Worm (Caenorhabditis elegans): ENCODE results near the gene C33H5.1.

ce11 chrIV:7790151-7790691 lies 18.5 kb upstream of the C33H5.1 start:
- TF ChIP-seq Y95B8A.8 (GFP tag; IDR thresholded peaks at IDR 0.05) (no peak), F23B12.7 (tag; optimal IDR thresholded peaks at IDR 0.05; ENCODE audit: insufficient read depth) (no peak), Y67H2A.10 (GFP tag; conservative IDR thresholded peaks at IDR 0.05) (no peak), pha-4 (tag; optimal IDR thresholded peaks at IDR 0.05) (no peak), unc-62 (GFP tag; optimal IDR thresholded peaks at IDR 0.05) (no peak), gei-17 (GFP tag; optimal IDR thresholded peaks at IDR 0.05) (no peak), mcd-1 (GFP tag; IDR thresholded peaks at IDR 0.05) (peak; percentile 7; the same call in 1 of the 2 replicates), Y56A3A.18 (GFP tag; IDR thresholded peaks at IDR 0.05) (no peak), hlh-12 (tag; optimal IDR thresholded peaks at IDR 0.05) (no peak)
